Worm (Caenorhabditis elegans) whole organism, L4 larva: ENCODE measurements around the gene lab-2.

Experiments used
- F10B5.3 ChIP-seq: sonication (generic microtip); optimal IDR thresholded peaks from 2 replicates; lab custom pipeline; 2016; ENCODE audit warnings: mild to moderate bottlenecking, missing genetic modification characterization, missing compliant biosample characterization
- F26F4.8 ChIP-seq: fragments of 200-800 bp; sonication (Bioruptor generic); conservative IDR thresholded peaks from 2 replicates; pipeline ENCODE4 v1.3.6; 2022; ENCODE audit warnings: missing genetic modification characterization, missing compliant biosample characterization
- F44E2.7 ChIP-seq: fragments of 200-800 bp; sonication (Bioruptor generic); IDR thresholded peaks from 2 replicates; pipeline ENCODE4 v2.1.2; 2022; ENCODE audit warnings: missing genetic modification characterization, missing compliant biosample characterization
- R02D3.7 ChIP-seq: fragments of 150-350 bp; sonication (generic microtip); optimal IDR thresholded peaks from 3 replicates; lab custom pipeline; 2014; ENCODE audit warnings: missing biosample characterization, missing genetic modification characterization
- T26A8.4 ChIP-seq: fragments of 200-800 bp; sonication (Bioruptor generic); IDR thresholded peaks from 2 replicates; pipeline ENCODE4 v1.3.6; 2022; ENCODE audit warnings: missing genetic modification characterization, missing compliant biosample characterization
- Y105C5A.15 ChIP-seq: fragments of 200-800 bp; sonication (Bioruptor generic); IDR thresholded peaks from 2 replicates; pipeline ENCODE4 v1.3.6; 2022; ENCODE audit warnings: missing genetic modification characterization, missing compliant biosample characterization
- Y5F2A.4 ChIP-seq: fragments of 200-800 bp; sonication (Bioruptor generic); optimal IDR thresholded peaks from 2 replicates; lab custom pipeline; 2018; ENCODE audit warnings: mild to moderate bottlenecking, missing genetic modification characterization, missing compliant biosample characterization
- ZK337.2 ChIP-seq: fragments of 200-800 bp; sonication (Bioruptor generic); IDR thresholded peaks from 2 replicates; pipeline ENCODE4 v1.3.6; 2022; ENCODE audit warnings: missing genetic modification reagents, missing genetic modification characterization, missing compliant biosample characterization
- aly-2 ChIP-seq: sonication (generic microtip); optimal IDR thresholded peaks from 2 replicates; lab custom pipeline; 2018; ENCODE audit warnings: missing biosample characterization, missing genetic modification characterization
- attf-4 ChIP-seq: sonication (generic microtip); optimal IDR thresholded peaks from 3 replicates; lab custom pipeline; 2017; ENCODE audit warnings: missing biosample characterization, missing genetic modification characterization
- ceh-20 ChIP-seq: fragments of 200-800 bp; sonication (Bioruptor generic); IDR thresholded peaks from 2 replicates; pipeline ENCODE4 v1.3.6; 2022; ENCODE audit warnings: missing genetic modification reagents, missing genetic modification characterization, missing compliant biosample characterization
- ceh-32 ChIP-seq: sonication (generic microtip); optimal IDR thresholded peaks from 2 replicates; lab custom pipeline; 2016; ENCODE audit warnings: mild to moderate bottlenecking, missing genetic modification characterization, missing compliant biosample characterization; ENCODE audit not compliant: poor library complexity
- ctbp-1 ChIP-seq: fragments of 200-800 bp; sonication (Bioruptor generic); IDR thresholded peaks from 2 replicates; pipeline ENCODE4 v1.3.6; 2022; ENCODE audit warnings: missing genetic modification reagents, missing genetic modification characterization, missing compliant biosample characterization
- daf-16 ChIP-seq, 3 experiments: sonication (generic microtip); optimal IDR thresholded peaks; 2 replicates each; lab custom pipeline; 2016 to 2017; ENCODE audit warnings: missing genetic modification characterization in 3 of 3, missing genetic modification reagents in 3 of 3, mild to moderate bottlenecking in 2 of 3, missing compliant biosample characterization in 2 of 3, missing biosample characterization in 1 of 3, moderate library complexity in 1 of 3
- daf-8 ChIP-seq: fragments of 200-800 bp; sonication (Bioruptor generic); IDR thresholded peaks from 2 replicates; pipeline ENCODE4 v1.3.6; 2022; ENCODE audit warnings: missing genetic modification characterization, missing compliant biosample characterization
- dmd-6 ChIP-seq: fragments of 200-800 bp; sonication (Bioruptor generic); IDR thresholded peaks from 2 replicates; pipeline ENCODE4 v1.3.6; 2022; ENCODE audit warnings: missing genetic modification reagents, missing genetic modification characterization, missing compliant biosample characterization
- dve-1 ChIP-seq: sonication (generic microtip); optimal IDR thresholded peaks from 2 replicates; lab custom pipeline; 2017; ENCODE audit warnings: antibody characterized with exemption, mild to moderate bottlenecking, missing genetic modification characterization, missing compliant biosample characterization; ENCODE audit not compliant: insufficient read depth
- egl-27 ChIP-seq: sonication (generic microtip); optimal IDR thresholded peaks from 3 replicates; lab custom pipeline; 2017; ENCODE audit warnings: missing biosample characterization, missing genetic modification reagents, missing genetic modification characterization
- fos-1 ChIP-seq: fragments of 150-350 bp; optimal IDR thresholded peaks from 2 replicates; lab custom pipeline; 2014; ENCODE audit warnings: missing biosample characterization, missing genetic modification characterization
- hif-1 ChIP-seq, 2 experiments: sonication (generic microtip); optimal IDR thresholded peaks; 2 replicates each; lab custom pipeline; 2016 to 2017; ENCODE audit warnings: missing compliant biosample characterization in 2 of 2, missing genetic modification characterization in 2 of 2, missing genetic modification reagents in 2 of 2, missing genotype in 2 of 2, mild to moderate bottlenecking in 1 of 2
- hlh-30 ChIP-seq: sonication (generic microtip); optimal IDR thresholded peaks from 2 replicates; lab custom pipeline; 2017; ENCODE audit warnings: antibody characterized with exemption, mild to moderate bottlenecking, missing genetic modification characterization, missing compliant biosample characterization; ENCODE audit not compliant: insufficient read depth
- hmg-1.1 ChIP-seq: fragments of 200-800 bp; sonication (Bioruptor generic); IDR thresholded peaks from 2 replicates; pipeline ENCODE4 v1.3.6; 2022; ENCODE audit warnings: missing genetic modification reagents, missing genetic modification characterization, missing compliant biosample characterization
- jun-1 ChIP-seq: fragments of 150-350 bp; optimal IDR thresholded peaks from 2 replicates; lab custom pipeline; 2014; ENCODE audit warnings: missing biosample characterization, missing genetic modification reagents, missing genetic modification characterization
- lim-7 ChIP-seq: fragments of 200-800 bp; sonication (Bioruptor generic); IDR thresholded peaks from 2 replicates; pipeline ENCODE4 v1.3.6; 2022; ENCODE audit warnings: missing genetic modification characterization, missing compliant biosample characterization
- lin-1 ChIP-seq: fragments of 200-800 bp; sonication (Bioruptor generic); IDR thresholded peaks from 2 replicates; pipeline ENCODE4 v1.3.6; 2022; ENCODE audit warnings: missing genetic modification reagents, missing genetic modification characterization, missing compliant biosample characterization
- lin-29 ChIP-seq: fragments of 200-800 bp; sonication (Bioruptor generic); IDR thresholded peaks from 2 replicates; pipeline ENCODE4 v1.3.6; 2022; ENCODE audit warnings: missing genetic modification reagents, missing genetic modification characterization, missing compliant biosample characterization
- lin-38 ChIP-seq: fragments of 200-800 bp; sonication (Bioruptor generic); IDR thresholded peaks from 2 replicates; pipeline ENCODE4 v1.3.6; 2022; ENCODE audit warnings: missing genetic modification reagents, missing genetic modification characterization, missing compliant biosample characterization
- madf-5 ChIP-seq, 2 experiments: fragments of 200-800 bp; sonication (Bioruptor generic); IDR thresholded peaks; 2 replicates each; pipeline ENCODE4 v1.3.6; 2022; ENCODE audit warnings: missing compliant biosample characterization in 2 of 2, missing genetic modification characterization in 2 of 2
- madf-9 ChIP-seq: fragments of 200-800 bp; sonication (Bioruptor generic); conservative IDR thresholded peaks from 2 replicates; pipeline ENCODE4 v1.3.6; 2022; ENCODE audit warnings: missing genetic modification reagents, missing genetic modification characterization, missing compliant biosample characterization
- mdl-1 ChIP-seq, 2 experiments: fragments of 150-350 bp in 1 of 2; sonication (generic microtip) in 1 of 2; optimal IDR thresholded peaks; 2 replicates each; lab custom pipeline; 2014 to 2017; ENCODE audit warnings: missing biosample characterization in 2 of 2, missing genetic modification characterization in 2 of 2
- mes-2 ChIP-seq: sonication (generic microtip); optimal IDR thresholded peaks from 2 replicates; lab custom pipeline; 2016; ENCODE audit warnings: missing genotype, mild to moderate bottlenecking, missing genetic modification characterization, missing compliant biosample characterization; ENCODE audit not compliant: poor library complexity, severe bottlenecking
- nhr-10 ChIP-seq: fragments of 150-350 bp; optimal IDR thresholded peaks from 2 replicates; lab custom pipeline; 2014; ENCODE audit warnings: missing biosample characterization, missing genetic modification characterization
- nhr-102 ChIP-seq: sonication (generic microtip); optimal IDR thresholded peaks from 2 replicates; lab custom pipeline; 2016; ENCODE audit warnings: mild to moderate bottlenecking, missing genetic modification characterization, moderate library complexity, missing compliant biosample characterization
- nhr-237 ChIP-seq: sonication (generic microtip); optimal IDR thresholded peaks from 2 replicates; lab custom pipeline; 2017; ENCODE audit warnings: missing biosample characterization, missing genetic modification characterization
- nhr-25 ChIP-seq: sonication (generic microtip); optimal IDR thresholded peaks from 2 replicates; lab custom pipeline; 2017; ENCODE audit warnings: missing genetic modification characterization, mild to moderate bottlenecking, missing compliant biosample characterization, antibody characterized with exemption, moderate library complexity, borderline replicate concordance; ENCODE audit not compliant: insufficient read depth
- nhr-41 ChIP-seq: fragments of 200-800 bp; sonication (Bioruptor generic); IDR thresholded peaks from 2 replicates; pipeline ENCODE4 v1.3.6; 2022; ENCODE audit warnings: missing genetic modification reagents, missing genetic modification characterization, missing compliant biosample characterization
- nhr-77 ChIP-seq: fragments of 150-350 bp; optimal IDR thresholded peaks from 2 replicates; lab custom pipeline; 2014; ENCODE audit warnings: missing biosample characterization, missing genetic modification characterization
- pha-4 ChIP-seq, 2 experiments: fragments of 150-350 bp in 1 of 2; fragments of 200-800 bp in 1 of 2; sonication (Bioruptor generic) in 1 of 2; IDR thresholded peaks in 1 of 2; optimal IDR thresholded peaks in 1 of 2; 2 replicates each; pipeline versions ENCODE4 v1.3.6 to Lab custom; 2014 to 2022; ENCODE audit warnings: missing genetic modification characterization in 2 of 2, missing genetic modification reagents in 2 of 2, missing biosample characterization in 1 of 2, missing compliant biosample characterization in 1 of 2
- pqm-1 ChIP-seq: sonication (generic microtip); optimal IDR thresholded peaks from 2 replicates; lab custom pipeline; 2017; ENCODE audit warnings: missing biosample characterization, missing genetic modification characterization
- sdz-12 ChIP-seq: fragments of 200-800 bp; sonication (Bioruptor generic); optimal IDR thresholded peaks from 2 replicates; lab custom pipeline; 2018; ENCODE audit warnings: mild to moderate bottlenecking, missing genetic modification characterization, missing compliant biosample characterization
- snpc-4 ChIP-seq: fragments of 150-350 bp; optimal IDR thresholded peaks from 2 replicates; lab custom pipeline; 2014; ENCODE audit warnings: missing biosample characterization, missing genetic modification characterization
- spr-1 ChIP-seq: sonication (generic microtip); optimal IDR thresholded peaks from 2 replicates; lab custom pipeline; 2016; ENCODE audit warnings: mild to moderate bottlenecking, missing genetic modification characterization, missing compliant biosample characterization
- tra-1 ChIP-seq: fragments of 200-800 bp; sonication (Bioruptor generic); IDR thresholded peaks from 2 replicates; pipeline ENCODE4 v1.3.6; 2022; ENCODE audit warnings: missing genetic modification reagents, missing genetic modification characterization, missing compliant biosample characterization
- unc-39 ChIP-seq: sonication (generic microtip); optimal IDR thresholded peaks from 2 replicates; lab custom pipeline; 2017; ENCODE audit warnings: missing biosample characterization, missing genetic modification characterization
- vab-7 ChIP-seq: fragments of 200-800 bp; sonication (Bioruptor generic); IDR thresholded peaks from 2 replicates; pipeline ENCODE4 v1.3.6; 2022; ENCODE audit warnings: missing genetic modification reagents, missing genetic modification characterization, missing compliant biosample characterization
- zag-1 ChIP-seq: fragments of 150-350 bp; optimal IDR thresholded peaks from 2 replicates; lab custom pipeline; 2014; ENCODE audit warnings: missing biosample characterization, missing genetic modification characterization
- zfp-3 ChIP-seq: fragments of 200-800 bp; sonication (Bioruptor generic); conservative IDR thresholded peaks from 2 replicates; pipeline ENCODE4 v1.3.6; 2022; ENCODE audit warnings: missing genetic modification reagents, missing genetic modification characterization, missing compliant biosample characterization
- zip-2 ChIP-seq: fragments of 150-350 bp; optimal IDR thresholded peaks from 2 replicates; lab custom pipeline; 2014; ENCODE audit warnings: missing biosample characterization, missing genetic modification characterization
- ztf-7 ChIP-seq: fragments of 150-350 bp; optimal IDR thresholded peaks from 2 replicates; lab custom pipeline; 2014; ENCODE audit warnings: missing biosample characterization, missing genetic modification characterization

lab-2 gene

DNA sequence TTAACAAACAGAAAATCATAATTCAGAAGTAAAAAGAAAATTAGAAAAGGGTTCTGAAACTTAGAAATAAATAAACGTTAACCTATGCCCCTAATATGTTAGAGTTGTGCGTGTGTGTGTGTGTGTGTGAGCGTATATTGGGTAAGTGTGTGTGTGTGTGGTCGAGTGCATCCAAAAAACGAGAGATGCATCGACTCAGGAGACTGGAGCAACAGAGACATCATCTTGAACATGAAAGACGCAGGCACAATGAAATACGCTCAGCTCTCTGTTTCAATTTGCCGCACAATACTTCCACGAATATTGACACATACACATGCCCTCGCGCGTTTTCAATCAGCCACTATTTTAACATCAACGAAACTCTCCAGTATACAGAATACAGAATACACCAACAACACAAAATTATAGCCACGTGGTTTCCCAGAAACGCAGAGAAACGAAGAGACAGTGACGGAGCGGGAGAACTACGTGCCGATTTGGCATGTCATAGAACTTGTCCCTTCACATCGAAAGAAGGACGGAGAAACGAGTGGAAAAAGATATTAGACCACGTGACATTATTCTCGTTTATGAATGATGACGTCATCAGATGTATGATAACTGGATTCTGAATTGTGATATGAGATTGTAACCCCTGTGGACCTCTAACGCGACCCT is 46.9 kb upstream of the lab-2 start:
- TF ChIP-seq zag-1 (tag; lab: Kevin White, UChicago), result no peak
- no peak for TF ChIP-seq madf-9 (GFP tag; lab: Robert Waterston, UW)
- TF ChIP-seq T26A8.4 (GFP tag; lab: Robert Waterston, UW), result peak; percentile 74
- TF ChIP-seq spr-1 (tag; lab: Kevin White, UChicago), result no peak
- TF ChIP-seq mdl-1 (tag; optimal IDR thresholded peaks at IDR 0.05; lab: Kevin White, UChicago), result peak; percentile 93 to 98
- no peak for TF ChIP-seq daf-16 (GFP tag; optimal IDR thresholded peaks at IDR 0.05; lab: Kevin White, UChicago)
- TF ChIP-seq daf-16 (tag; optimal IDR thresholded peaks at IDR 0.05; lab: Kevin White, UChicago), result peak; percentile 68
- no peak for TF ChIP-seq daf-8 (GFP tag; lab: Robert Waterston, UW)
- TF ChIP-seq hif-1 (tag; optimal IDR thresholded peaks at IDR 0.05; lab: Kevin White, UChicago), result peak; percentile 85 to 98
- no peak for TF ChIP-seq ctbp-1 (GFP tag; lab: Robert Waterston, UW)
- TF ChIP-seq F44E2.7 (GFP tag; lab: Robert Waterston, UW), result no peak
- TF ChIP-seq ceh-20 (GFP tag; lab: Robert Waterston, UW), result no peak
- no peak for TF ChIP-seq ZK337.2
- no peak for TF ChIP-seq ceh-32 (tag; lab: Kevin White, UChicago)
- TF ChIP-seq hlh-30 (tag; lab: Kevin White, UChicago), result peak; percentile 96
- no peak for TF ChIP-seq F10B5.3
- TF ChIP-seq madf-5 (GFP tag; IDR thresholded peaks at IDR 0.05; lab: Robert Waterston, UW), result no peak
- no peak for TF ChIP-seq ztf-7 (tag; lab: Kevin White, UChicago)
- TF ChIP-seq attf-4 (tag; lab: Kevin White, UChicago), result no peak
- TF ChIP-seq nhr-10 (tag; lab: Kevin White, UChicago), result peak; percentile 91
- no peak for TF ChIP-seq pha-4 (GFP tag; IDR thresholded peaks at IDR 0.05; lab: Robert Waterston, UW)
- no peak for TF ChIP-seq pha-4 (tag; optimal IDR thresholded peaks at IDR 0.05; lab: Kevin White, UChicago)
- TF ChIP-seq lim-7 (GFP tag; lab: Robert Waterston, UW), result no peak
- TF ChIP-seq snpc-4 (tag; lab: Kevin White, UChicago), result no peak
- no peak for TF ChIP-seq fos-1 (tag; lab: Kevin White, UChicago)
- TF ChIP-seq vab-7 (GFP tag; lab: Robert Waterston, UW), result no peak
- no peak for TF ChIP-seq egl-27 (tag; lab: Kevin White, UChicago)
- peak; percentile 86 for TF ChIP-seq dve-1 (tag; lab: Kevin White, UChicago)
- no peak for TF ChIP-seq R02D3.7 (tag; lab: Kevin White, UChicago)
- peak; percentile 17 for TF ChIP-seq pqm-1 (tag; lab: Kevin White, UChicago)
- no peak for TF ChIP-seq nhr-237 (tag; lab: Kevin White, UChicago)
- no peak for TF ChIP-seq Y105C5A.15 (GFP tag; lab: Robert Waterston, UW)
- no peak for TF ChIP-seq Y5F2A.4 (GFP tag; lab: Kevin White, UChicago)
- TF ChIP-seq unc-39 (tag; lab: Kevin White, UChicago), result no peak
- peak; percentile 89 for TF ChIP-seq nhr-25 (tag; lab: Kevin White, UChicago)
- peak; percentile 46 for TF ChIP-seq mes-2 (tag; lab: Kevin White, UChicago)
- TF ChIP-seq lin-1 (GFP tag; lab: Robert Waterston, UW), result no peak
- TF ChIP-seq hmg-1.1 (GFP tag; lab: Robert Waterston, UW), result peak; percentile 35; the same call in 1 of the 2 replicates
- no peak for TF ChIP-seq tra-1 (GFP tag; lab: Robert Waterston, UW)
- TF ChIP-seq zip-2 (tag; lab: Kevin White, UChicago), result no peak
- TF ChIP-seq nhr-77 (tag; lab: Kevin White, UChicago), result peak; percentile 2
- no peak for TF ChIP-seq lin-38 (GFP tag; lab: Robert Waterston, UW)
- no peak for TF ChIP-seq jun-1 (tag; lab: Kevin White, UChicago)
- TF ChIP-seq aly-2 (tag; lab: Kevin White, UChicago), result no peak
- TF ChIP-seq lin-29 (GFP tag; lab: Robert Waterston, UW), result no peak
- TF ChIP-seq dmd-6, result peak; percentile 86
- TF ChIP-seq zfp-3 (GFP tag; lab: Robert Waterston, UW), result 0 out of 2 replicates have a peak, but pooled peaks have one; percentile 46
- TF ChIP-seq F26F4.8 (GFP tag; lab: Robert Waterston, UW), result no peak
- TF ChIP-seq nhr-102 (tag; lab: Kevin White, UChicago), result peak; percentile 87
- no peak for TF ChIP-seq sdz-12 (GFP tag; lab: Kevin White, UChicago)
- no peak for TF ChIP-seq nhr-41 (GFP tag; lab: Robert Waterston, UW)
